Fruit fly (Drosophila melanogaster) whole organism, wandering third instar larva: ENCODE results near the gene Neu2.
A peak's percentile ranks its signal among the peaks of the same experiment; 100 is the strongest.

Experiments used
- Abd-B ChIP-seq: fragments of >200 bp; optimal IDR thresholded peaks from 2 replicates; lab custom pipeline; 2017; ENCODE audit warnings: missing biosample characterization, missing genetic modification characterization
- CG32264 ChIP-seq: fragments of 200-800 bp; sonication (Bioruptor generic); optimal IDR thresholded peaks from 2 replicates; lab custom pipeline; 2016; ENCODE audit warnings: missing biosample characterization, missing genetic modification characterization
- CG9705 ChIP-seq: fragments of 200-800 bp; sonication (Bioruptor generic); optimal IDR thresholded peaks from 2 replicates; lab custom pipeline; 2018; ENCODE audit warnings: missing biosample characterization, mild to moderate bottlenecking, missing genetic modification characterization
- GATAd ChIP-seq: sonication (Bioruptor generic); optimal IDR thresholded peaks from 2 replicates; lab custom pipeline; 2016; ENCODE audit warnings: missing biosample characterization, missing genetic modification characterization
- HLH106 ChIP-seq: fragments of 200-800 bp; optimal IDR thresholded peaks from 3 replicates; lab custom pipeline; 2019; ENCODE audit warnings: missing biosample characterization, mild to moderate bottlenecking, missing genetic modification characterization, moderate library complexity
- Hnf4 ChIP-seq: fragments of 200-800 bp; sonication (Bioruptor generic); optimal IDR thresholded peaks from 2 replicates; lab custom pipeline; 2016; ENCODE audit warnings: missing biosample characterization, mild to moderate bottlenecking, missing genetic modification characterization
- Hr78 ChIP-seq: fragments of >200 bp; optimal IDR thresholded peaks from 2 replicates; lab custom pipeline; 2017; ENCODE audit warnings: missing biosample characterization, missing genetic modification characterization
- Jra ChIP-seq: sonication (Bioruptor generic); optimal IDR thresholded peaks from 2 replicates; lab custom pipeline; 2016; ENCODE audit warnings: missing biosample characterization, missing genetic modification characterization
- Myc ChIP-seq: fragments of >200 bp; optimal IDR thresholded peaks from 2 replicates; lab custom pipeline; 2017
- N ChIP-seq: fragments of >200 bp; optimal IDR thresholded peaks from 2 replicates; lab custom pipeline; 2018; ENCODE audit warnings: missing biosample characterization, missing external identifiers, missing genetic modification characterization
- OdsH ChIP-seq: fragments of 200-800 bp; sonication (Bioruptor generic); optimal IDR thresholded peaks from 2 replicates; lab custom pipeline; 2016; ENCODE audit warnings: missing biosample characterization, mild to moderate bottlenecking, missing genetic modification characterization
- Rel ChIP-seq, 2 experiments: fragments of 200-800 bp; sonication (Bioruptor generic) in 1 of 2; optimal IDR thresholded peaks; 2 replicates in 1 of 2; 3 replicates in 1 of 2; lab custom pipeline; 2016 to 2019; ENCODE audit warnings: mild to moderate bottlenecking in 2 of 2, missing biosample characterization in 2 of 2, missing genetic modification characterization in 2 of 2, moderate library complexity in 1 of 2
- Sp1 ChIP-seq: fragments of 200-800 bp; sonication (Bioruptor generic); optimal IDR thresholded peaks from 3 replicates; lab custom pipeline; 2019; ENCODE audit warnings: missing biosample characterization, mild to moderate bottlenecking, missing genetic modification characterization, moderate library complexity
- Vsx2 ChIP-seq: fragments of 200-300, 225-300 bp; sonication (Bioruptor generic); optimal IDR thresholded peaks from 2 replicates; lab custom pipeline; 2018; ENCODE audit warnings: missing biosample characterization, missing genetic modification characterization; ENCODE audit not compliant: partially characterized antibody
- br ChIP-seq: fragments of 200-800 bp; sonication (Bioruptor generic); optimal IDR thresholded peaks from 2 replicates; lab custom pipeline; 2016; ENCODE audit warnings: missing biosample characterization, missing genetic modification characterization
- brk ChIP-seq: fragments of 200-800 bp; sonication (Bioruptor generic); optimal IDR thresholded peaks from 2 replicates; lab custom pipeline; 2016; ENCODE audit warnings: missing biosample characterization, mild to moderate bottlenecking, missing genetic modification characterization
- dl ChIP-seq, 2 experiments: fragments of 175-275, 200-275 bp in 1 of 2; fragments of 200-275 bp in 1 of 2; sonication (Bioruptor generic); optimal IDR thresholded peaks; lab custom pipeline; 2018; ENCODE audit warnings: mild to moderate bottlenecking in 2 of 2, missing biosample characterization in 2 of 2, missing genetic modification characterization in 2 of 2, moderate library complexity in 2 of 2; ENCODE audit not compliant: partially characterized antibody in 2 of 2, insufficient read depth in 1 of 2
- dmrt93B ChIP-seq: fragments of 200-800 bp; sonication (Bioruptor generic); optimal IDR thresholded peaks from 2 replicates; lab custom pipeline; 2018; ENCODE audit warnings: missing biosample characterization, mild to moderate bottlenecking, missing genetic modification characterization
- dsf ChIP-seq: sonication (Bioruptor generic); optimal IDR thresholded peaks from 2 replicates; lab custom pipeline; 2016; ENCODE audit warnings: missing biosample characterization, missing genetic modification characterization, borderline replicate concordance
- ey ChIP-seq: fragments of 200-800 bp; sonication (Bioruptor generic); optimal IDR thresholded peaks from 2 replicates; lab custom pipeline; 2016; ENCODE audit warnings: missing biosample characterization, missing genetic modification characterization
- foxo ChIP-seq, 2 experiments: fragments of 200-800 bp; sonication (Bioruptor generic); optimal IDR thresholded peaks; 2 replicates in 1 of 2; 3 replicates in 1 of 2; lab custom pipeline; 2016 to 2017; ENCODE audit warnings: missing biosample characterization in 2 of 2, missing genetic modification characterization in 2 of 2
- fru ChIP-seq: fragments of 200-800 bp; sonication (Bioruptor generic); optimal IDR thresholded peaks from 3 replicates; lab custom pipeline; 2016; ENCODE audit warnings: missing biosample characterization, mild to moderate bottlenecking, missing genetic modification characterization
- h ChIP-seq: fragments of 200-800 bp; sonication (Bioruptor generic); optimal IDR thresholded peaks from 3 replicates; lab custom pipeline; 2016; ENCODE audit warnings: missing biosample characterization, mild to moderate bottlenecking, missing genetic modification characterization
- psq ChIP-seq: fragments of 200-800 bp; sonication (Bioruptor generic); optimal IDR thresholded peaks from 3 replicates; lab custom pipeline; 2017; ENCODE audit warnings: missing biosample characterization, mild to moderate bottlenecking, missing genetic modification characterization, moderate library complexity
- rgr ChIP-seq: fragments of 200-800 bp; sonication (Bioruptor generic); optimal IDR thresholded peaks from 3 replicates; lab custom pipeline; 2016; ENCODE audit warnings: missing biosample characterization, mild to moderate bottlenecking, missing genetic modification characterization
- sage ChIP-seq: fragments of 200-800 bp; sonication (Bioruptor generic); optimal IDR thresholded peaks from 2 replicates; lab custom pipeline; 2016; ENCODE audit warnings: missing biosample characterization, mild to moderate bottlenecking, missing genetic modification characterization
- sv ChIP-seq: fragments of 200-800 bp; sonication (Bioruptor generic); optimal IDR thresholded peaks from 3 replicates; lab custom pipeline; 2016; ENCODE audit warnings: missing biosample characterization, missing genetic modification characterization
- tai ChIP-seq: sonication (Bioruptor generic); optimal IDR thresholded peaks from 2 replicates; lab custom pipeline; 2016; ENCODE audit warnings: missing biosample characterization, missing genetic modification characterization
- usp ChIP-seq: fragments of >200 bp; optimal IDR thresholded peaks from 2 replicates; lab custom pipeline; 2017; ENCODE audit warnings: missing biosample characterization, missing genetic modification characterization
- woc ChIP-seq: sonication (Bioruptor generic); optimal IDR thresholded peaks from 2 replicates; lab custom pipeline; 2016; ENCODE audit warnings: missing biosample characterization, mild to moderate bottlenecking, missing genetic modification characterization

Gene Neu2

dm6 chr3L:21533270-21533948 is 43.0 kb upstream of the Neu2 start, which contains the start of gene Mkrn1:
Mkrn1 (minus strand) TSS chr3L:21533713.
- TF ChIP-seq Abd-B (no peak), Rel (GFP tag; optimal IDR thresholded peaks at IDR 0.05; lab: Kevin White, UChicago) (no peak), Rel (tag; optimal IDR thresholded peaks at IDR 0.05; lab: Kevin White, UChicago) (peak; percentile 41)

DNA sequence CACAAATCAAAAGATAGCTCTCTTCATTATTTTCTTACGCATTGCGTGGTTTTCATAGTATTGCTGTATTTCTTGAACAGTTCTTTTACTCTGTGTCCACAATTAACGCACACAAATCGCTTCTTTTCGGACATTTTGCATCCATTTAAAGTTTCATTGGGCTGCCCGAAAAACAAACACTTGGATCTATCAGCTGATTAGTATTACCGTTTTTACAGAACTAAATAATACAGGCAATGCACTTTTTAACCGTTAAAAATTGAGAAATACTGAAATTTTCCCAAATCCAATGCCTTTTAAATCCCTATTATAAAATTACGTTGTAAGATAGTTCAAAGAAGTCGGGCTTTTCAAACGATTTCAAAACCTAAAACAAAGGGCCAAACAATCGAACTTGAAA is 38.7 kb upstream of the Neu2 start, which contains the start of gene Arv1:
Gene Arv1, minus strand, starts transcription at position 226 of the 400 bp plus-strand sequence.
- no peak for TF ChIP-seq foxo (GFP tag; optimal IDR thresholded peaks at IDR 0.05; lab: Kevin White, UChicago)
- TF ChIP-seq brk, result peak; percentile 21

dm6 chr3L:21524071-21524889 is 33.9 kb upstream of the Neu2 start:
- TF ChIP-seq woc (GFP tag; lab: Kevin White, UChicago) (no peak), CG9705 (GFP tag; lab: Kevin White, UChicago) (no peak), h (GFP tag; lab: Kevin White, UChicago) (no peak), usp (no peak), tai (GFP tag; lab: Kevin White, UChicago) (no peak), sv (GFP tag; lab: Kevin White, UChicago) (no peak), Jra (no peak), sage (GFP tag; lab: Kevin White, UChicago) (peak; percentile 47), OdsH (GFP tag; lab: Kevin White, UChicago) (peak; percentile 19), dl (GFP tag; optimal IDR thresholded peaks at IDR 0.05; lab: Kevin White, UChicago; ENCODE audit: insufficient read depth in 1 of 2, partially characterized antibody in 2 of 2) (no peak), GATAd (GFP tag; lab: Kevin White, UChicago) (no peak), Hr78 (GFP tag; lab: Kevin White, UChicago) (no peak), rgr (GFP tag; lab: Kevin White, UChicago) (no peak), psq (peak; percentile 15), Hnf4 (GFP tag; lab: Kevin White, UChicago) (peak; percentile 34), Myc (lab: Kevin White, UChicago) (no peak), brk (no peak), foxo (GFP tag; optimal IDR thresholded peaks at IDR 0.05; lab: Kevin White, UChicago) (no peak)

- peak; percentile 6 for TF ChIP-seq psq
- TF ChIP-seq Myc (lab: Kevin White, UChicago), result no peak
- TF ChIP-seq br (GFP tag; lab: Kevin White, UChicago), result no peak
- no peak for TF ChIP-seq Rel (GFP tag; optimal IDR thresholded peaks at IDR 0.05; lab: Kevin White, UChicago)
- TF ChIP-seq Rel (tag; optimal IDR thresholded peaks at IDR 0.05; lab: Kevin White, UChicago), result peak; percentile 27
- peak; percentile 49 for TF ChIP-seq sage (GFP tag; lab: Kevin White, UChicago)
Measured at dm6 chr3L:21523059-21523836, 32.9 kb upstream of the Neu2 start, which contains the start of gene CG7611. CG7611 (plus strand) TSS chr3L:21523186.

dm6 chr3L:21518345-21518744 is 28.0 kb upstream of the Neu2 start:
- no peak for TF ChIP-seq dmrt93B
- no peak for TF ChIP-seq OdsH (GFP tag; lab: Kevin White, UChicago)
- TF ChIP-seq Hr78 (GFP tag; lab: Kevin White, UChicago), result no peak
- TF ChIP-seq woc (GFP tag; lab: Kevin White, UChicago), result no peak
- TF ChIP-seq brk, result no peak
- TF ChIP-seq N, result no peak
- no peak for TF ChIP-seq HLH106

DNA sequence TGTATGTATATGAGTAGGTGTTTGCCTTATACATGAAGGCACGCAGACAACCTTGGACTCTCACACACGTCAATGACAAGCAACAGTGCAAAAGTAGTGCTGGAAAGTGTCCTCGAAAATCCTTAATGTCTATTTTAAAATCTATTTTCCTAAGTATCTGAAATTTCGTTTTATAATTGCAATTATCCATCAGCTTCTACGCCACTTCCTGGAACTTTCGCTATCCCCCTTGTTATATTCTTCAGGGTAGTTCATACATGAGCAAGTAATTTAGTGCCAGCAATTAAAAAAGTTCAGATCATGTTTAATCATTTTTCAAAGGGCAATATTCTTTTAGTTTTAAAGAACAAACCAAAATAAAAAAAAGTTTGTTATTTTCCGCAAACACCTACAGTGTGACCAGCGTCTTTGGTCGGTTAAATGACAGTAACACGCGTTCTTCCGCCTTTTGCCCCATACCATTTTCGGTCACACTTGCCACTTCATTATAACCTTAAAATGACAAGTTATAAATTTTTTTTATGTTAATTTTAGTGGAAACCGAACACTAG is 26.4 kb upstream of the Neu2 start:
- TF ChIP-seq rgr (GFP tag; lab: Kevin White, UChicago) (peak; percentile 45), woc (GFP tag; lab: Kevin White, UChicago) (peak; percentile 53), ey (peak; percentile 56), psq (peak; percentile 24), Myc (lab: Kevin White, UChicago) (no peak), Hnf4 (GFP tag; lab: Kevin White, UChicago) (peak; percentile 59), dl (GFP tag; optimal IDR thresholded peaks at IDR 0.05; lab: Kevin White, UChicago; ENCODE audit: insufficient read depth in 1 of 2, partially characterized antibody in 2 of 2) (no peak), usp (no peak), br (GFP tag; lab: Kevin White, UChicago) (peak; percentile 52), sv (GFP tag; lab: Kevin White, UChicago) (peak; percentile 7), tai (GFP tag; lab: Kevin White, UChicago) (no peak), Jra (no peak), CG32264 (GFP tag; lab: Kevin White, UChicago) (no peak), fru (GFP tag; lab: Kevin White, UChicago) (peak; percentile 71), Sp1 (peak; percentile 48), dsf (GFP tag; lab: Kevin White, UChicago) (no peak), h (GFP tag; lab: Kevin White, UChicago) (peak; percentile 63), HLH106 (peak; percentile 28), Vsx2 (no peak), brk (peak; percentile 28), OdsH (GFP tag; lab: Kevin White, UChicago) (peak; percentile 51), foxo (GFP tag; optimal IDR thresholded peaks at IDR 0.05; lab: Kevin White, UChicago) (peak in 1 of 2 experiments; percentile 61), Hr78 (GFP tag; lab: Kevin White, UChicago) (peak; percentile 11)
